Fruit fly (Drosophila melanogaster): ENCODE data around the gene ND-MLRQ.

Gene ND-MLRQ

DNA sequence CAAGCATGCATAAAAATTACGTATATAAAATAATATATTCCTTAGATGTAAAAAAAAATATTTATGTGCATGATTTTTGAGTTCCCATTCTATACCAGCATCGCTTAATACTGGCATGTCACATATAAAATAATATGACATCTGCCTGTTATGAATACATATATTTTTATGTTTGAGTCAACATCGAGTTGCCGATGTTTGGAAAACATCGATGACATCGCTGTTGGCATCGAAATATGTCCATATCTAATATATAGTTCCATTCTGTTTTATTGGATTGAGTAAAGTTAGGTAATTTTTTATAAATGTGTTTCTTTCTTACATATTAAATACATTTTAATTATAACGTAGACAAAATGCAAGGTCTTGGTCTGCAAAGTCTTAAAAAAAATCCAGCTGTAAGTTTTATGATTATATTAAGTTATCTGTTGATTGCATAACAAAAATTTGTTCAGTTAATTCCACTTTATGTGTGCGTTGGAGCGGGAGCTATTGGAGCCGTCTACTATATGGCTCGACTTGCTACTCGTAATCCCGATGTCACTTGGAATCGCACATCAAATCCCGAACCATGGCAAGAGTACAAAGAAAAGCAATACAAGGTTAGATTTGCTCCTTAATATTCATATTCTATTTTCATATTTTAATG is at the start of gene ND-MLRQ:
TSS of gene ND-MLRQ (plus strand) at position 248 of the 649 bp plus-strand sequence.
- TF ChIP-seq woc (GFP tag; optimal IDR thresholded peaks at IDR 0.05), result peak; percentile 23
- TF ChIP-seq Dif (GFP tag; optimal IDR thresholded peaks at IDR 0.05; ENCODE audit: partially characterized antibody), result no peak

- TF ChIP-seq ey (GFP tag; optimal IDR thresholded peaks at IDR 0.05), result no peak
- no peak for TF ChIP-seq HLH106 (tag; optimal IDR thresholded peaks at IDR 0.05)
- no peak for TF ChIP-seq psq (GFP tag; optimal IDR thresholded peaks at IDR 0.05)
- TF ChIP-seq h (GFP tag; optimal IDR thresholded peaks at IDR 0.05), result no peak
- no peak for TF ChIP-seq br (GFP tag; optimal IDR thresholded peaks at IDR 0.05)
- no peak for TF ChIP-seq dl (GFP tag; optimal IDR thresholded peaks at IDR 0.05; ENCODE audit: insufficient read depth in 1 of 2, partially characterized antibody in 2 of 2)
- TF ChIP-seq CG32264 (GFP tag; optimal IDR thresholded peaks at IDR 0.05), result no peak
- no peak for TF ChIP-seq sv (GFP tag; optimal IDR thresholded peaks at IDR 0.05)
- no peak for TF ChIP-seq Rel (GFP tag; optimal IDR thresholded peaks at IDR 0.05)
- TF ChIP-seq Rel (tag; optimal IDR thresholded peaks at IDR 0.05), result no peak
- TF ChIP-seq GATAd (GFP tag; optimal IDR thresholded peaks at IDR 0.05), result no peak
Measured at dm6 chr3L:23336557-23336956, 2.6 kb upstream of the ND-MLRQ start.

- no peak for TF ChIP-seq rgr (GFP tag; optimal IDR thresholded peaks at IDR 0.05)
- TF ChIP-seq N (GFP tag; optimal IDR thresholded peaks at IDR 0.05), result peak; percentile 71
- TF ChIP-seq sv (GFP tag; optimal IDR thresholded peaks at IDR 0.05), result no peak
- TF ChIP-seq tai (GFP tag; optimal IDR thresholded peaks at IDR 0.05), result no peak
- peak; percentile 14 for TF ChIP-seq dmrt93B (GFP tag; optimal IDR thresholded peaks at IDR 0.05)
- TF ChIP-seq Myc (optimal IDR thresholded peaks at IDR 0.05), result no peak
- no peak for TF ChIP-seq Abd-B (GFP tag; optimal IDR thresholded peaks at IDR 0.05)
- no peak for TF ChIP-seq Hr83 (GFP tag; optimal IDR thresholded peaks at IDR 0.05; ENCODE audit: poor library complexity, severe bottlenecking)
- TF ChIP-seq Dif (GFP tag; optimal IDR thresholded peaks at IDR 0.05; ENCODE audit: partially characterized antibody), result no peak
- TF ChIP-seq Jra (GFP tag; optimal IDR thresholded peaks at IDR 0.05), result no peak
- no peak for TF ChIP-seq CG9705 (GFP tag; optimal IDR thresholded peaks at IDR 0.05)
- TF ChIP-seq Hr78 (GFP tag; optimal IDR thresholded peaks at IDR 0.05), result no peak
- TF ChIP-seq woc (GFP tag; optimal IDR thresholded peaks at IDR 0.05), result peak; percentile 38
- no peak for TF ChIP-seq Dfd (GFP tag; optimal IDR thresholded peaks at IDR 0.05)
- no peak for TF ChIP-seq fru (GFP tag; optimal IDR thresholded peaks at IDR 0.05)
- TF ChIP-seq Rel (GFP tag; optimal IDR thresholded peaks at IDR 0.05), result no peak
- no peak for TF ChIP-seq Rel (tag; optimal IDR thresholded peaks at IDR 0.05)
Measured at dm6 chr3L:23337939-23338338, 1.2 kb upstream of the ND-MLRQ start, which contains the start of gene alpha-Cat. alpha-Cat (minus strand) TSS chr3L:23338100.

- TF ChIP-seq Sp1 (GFP tag; optimal IDR thresholded peaks at IDR 0.05) (no peak), Dfd (GFP tag; optimal IDR thresholded peaks at IDR 0.05) (peak; percentile 21)
Measured at dm6 chr3L:23340070-23340469, 944 bp downstream of the ND-MLRQ start.

dm6 chr3L:23343438-23343837 is 4.3 kb downstream of the ND-MLRQ start:
- TF ChIP-seq woc (GFP tag; optimal IDR thresholded peaks at IDR 0.05) (no peak), rgr (GFP tag; optimal IDR thresholded peaks at IDR 0.05) (no peak), CrebA (GFP tag; optimal IDR thresholded peaks at IDR 0.05; ENCODE audit: borderline replicate concordance) (no peak), foxo (GFP tag; optimal IDR thresholded peaks at IDR 0.05) (no peak), GATAd (GFP tag; optimal IDR thresholded peaks at IDR 0.05) (no peak), Dif (GFP tag; optimal IDR thresholded peaks at IDR 0.05; ENCODE audit: partially characterized antibody) (no peak), jim (GFP tag; optimal IDR thresholded peaks at IDR 0.05) (no peak), tai (GFP tag; optimal IDR thresholded peaks at IDR 0.05) (no peak), dl (GFP tag; optimal IDR thresholded peaks at IDR 0.05; ENCODE audit: insufficient read depth in 1 of 2, partially characterized antibody in 2 of 2) (no peak), HLH106 (tag; optimal IDR thresholded peaks at IDR 0.05) (no peak), CG9705 (GFP tag; optimal IDR thresholded peaks at IDR 0.05) (no peak), Rel (GFP tag; optimal IDR thresholded peaks at IDR 0.05) (no peak), Rel (tag; optimal IDR thresholded peaks at IDR 0.05) (no peak), h (GFP tag; optimal IDR thresholded peaks at IDR 0.05) (no peak), Hnf4 (GFP tag; optimal IDR thresholded peaks at IDR 0.05) (no peak), Dfd (GFP tag; optimal IDR thresholded peaks at IDR 0.05) (no peak), usp (GFP tag; optimal IDR thresholded peaks at IDR 0.05) (no peak)
